Fruit fly (Drosophila melanogaster) whole organism, embryonic: ENCODE results near the gene CG6843.

Source experiments
- Atf-2 ChIP-seq: fragments of 200-800 bp; sonication (Bioruptor generic); optimal IDR thresholded peaks from 2 replicates; lab custom pipeline; 2016; ENCODE audit warnings: missing biosample characterization, missing genetic modification characterization
- B-H2 ChIP-seq: fragments of 200-800 bp; sonication (Bioruptor generic); optimal IDR thresholded peaks from 2 replicates; lab custom pipeline; 2018; ENCODE audit warnings: missing biosample characterization, mild to moderate bottlenecking, missing genetic modification characterization
- Blimp-1 ChIP-seq: fragments of 200-800 bp; sonication (Bioruptor generic); optimal IDR thresholded peaks from 3 replicates; lab custom pipeline; 2018; ENCODE audit warnings: missing biosample characterization, missing genetic modification characterization, mild to moderate bottlenecking, moderate library complexity, missing genetic modification reagents
- Bteb2 ChIP-seq: fragments of 200-800 bp; sonication (Bioruptor generic); optimal IDR thresholded peaks from 2 replicates; lab custom pipeline; 2016; ENCODE audit warnings: missing biosample characterization, missing genetic modification characterization
- CG10209 ChIP-seq: fragments of 200-800 bp; sonication (Bioruptor generic); optimal IDR thresholded peaks from 3 replicates; lab custom pipeline; 2017; ENCODE audit warnings: missing biosample characterization, mild to moderate bottlenecking, missing genetic modification characterization, missing genetic modification reagents
- CG10654 ChIP-seq: fragments of 200-800 bp; sonication (Bioruptor generic); optimal IDR thresholded peaks from 2 replicates; lab custom pipeline; 2016; ENCODE audit warnings: missing biosample characterization, missing genetic modification characterization
- CG11085 ChIP-seq: fragments of 200-800 bp; sonication (Bioruptor generic); IDR thresholded peaks from 2 replicates; pipeline ENCODE4 v1.3.6; 2022; ENCODE audit warnings: missing biosample characterization, missing genetic modification characterization
- CG12659 ChIP-seq: fragments of 200-800 bp; sonication (Bioruptor generic); optimal IDR thresholded peaks from 3 replicates; lab custom pipeline; 2017; ENCODE audit warnings: mild to moderate bottlenecking, missing biosample characterization, missing genetic modification reagents, missing genetic modification characterization
- CG13296 ChIP-seq: fragments of 200-800 bp; sonication (Bioruptor generic); optimal IDR thresholded peaks from 3 replicates; lab custom pipeline; 2018; ENCODE audit warnings: missing biosample characterization, mild to moderate bottlenecking, missing genetic modification characterization
- CG13424 ChIP-seq: fragments of 200-800 bp; sonication (Bioruptor generic); optimal IDR thresholded peaks from 2 replicates; lab custom pipeline; 2019; ENCODE audit warnings: missing biosample characterization, mild to moderate bottlenecking, missing genetic modification characterization, moderate library complexity
- CG13894 ChIP-seq: fragments of 200-800 bp; sonication (Bioruptor generic); optimal IDR thresholded peaks from 3 replicates; lab custom pipeline; 2018; ENCODE audit warnings: missing biosample characterization, mild to moderate bottlenecking, missing genetic modification characterization, moderate library complexity
- CG15269 ChIP-seq: fragments of 200-800 bp; sonication (Bioruptor generic); optimal IDR thresholded peaks from 2 replicates; lab custom pipeline; 2018; ENCODE audit warnings: missing biosample characterization, mild to moderate bottlenecking, missing genetic modification characterization, moderate library complexity
- CG2875 ChIP-seq: fragments of 200-800 bp; sonication (Bioruptor generic); optimal IDR thresholded peaks from 2 replicates; lab custom pipeline; 2017; ENCODE audit warnings: missing biosample characterization, mild to moderate bottlenecking, missing genetic modification characterization, missing genetic modification reagents
- CG6175 ChIP-seq: fragments of 200-800 bp; sonication (Bioruptor generic); IDR thresholded peaks from 3 replicates; pipeline ENCODE4 v1.3.6; 2022; ENCODE audit warnings: missing biosample characterization, missing genetic modification characterization
- CG7556 ChIP-seq: fragments of 200-800 bp; sonication (Bioruptor generic); optimal IDR thresholded peaks from 2 replicates; lab custom pipeline; 2017; ENCODE audit warnings: missing biosample characterization, mild to moderate bottlenecking, missing genetic modification characterization
- CG7839 ChIP-seq: fragments of 200-800 bp; sonication (Bioruptor generic); optimal IDR thresholded peaks from 3 replicates; lab custom pipeline; 2018; ENCODE audit warnings: missing biosample characterization, mild to moderate bottlenecking, missing genetic modification characterization, moderate library complexity
- CG7987 ChIP-seq: fragments of 200-800 bp; sonication (Bioruptor generic); optimal IDR thresholded peaks from 2 replicates; lab custom pipeline; 2018; ENCODE audit warnings: missing biosample characterization, mild to moderate bottlenecking, missing genetic modification characterization, moderate library complexity
- Dll ChIP-seq: fragments of 200-800 bp; sonication (Bioruptor generic); IDR thresholded peaks from 4 replicates; pipeline ENCODE4 v1.3.6; 2022; ENCODE audit warnings: missing biosample characterization, missing genetic modification characterization; ENCODE audit not compliant: partially characterized antibody
- Doc3 ChIP-seq: fragments of 200-800 bp; sonication (Bioruptor generic); IDR thresholded peaks from 3 replicates; pipeline ENCODE4 v1.3.6; 2022; ENCODE audit warnings: missing biosample characterization, missing genetic modification characterization; ENCODE audit not compliant: partially characterized antibody
- Elba2 ChIP-seq: fragments of 200-800 bp; sonication (Bioruptor generic); optimal IDR thresholded peaks from 3 replicates; lab custom pipeline; 2016; ENCODE audit warnings: missing biosample characterization, missing genetic modification characterization
- Fer3 ChIP-seq: fragments of 200-800 bp; sonication (Bioruptor generic); optimal IDR thresholded peaks from 2 replicates; lab custom pipeline; 2018; ENCODE audit warnings: missing biosample characterization, mild to moderate bottlenecking, missing genetic modification characterization, moderate library complexity
- H15 ChIP-seq: fragments of 200-800 bp; sonication (Bioruptor generic); IDR thresholded peaks from 3 replicates; pipeline ENCODE4 v1.3.6; 2022; ENCODE audit warnings: missing biosample characterization, missing genetic modification characterization
- HLH54F ChIP-seq: fragments of 200-800 bp; sonication (Bioruptor generic); optimal IDR thresholded peaks from 3 replicates; lab custom pipeline; 2016; ENCODE audit warnings: missing biosample characterization, missing genetic modification characterization
- Hr78 ChIP-seq, 2 experiments: fragments of 200-800 bp in 1 of 2; fragments of >200 bp in 1 of 2; sonication (Bioruptor generic) in 1 of 2; optimal IDR thresholded peaks; 2 replicates each; lab custom pipeline; 2017 to 2019; ENCODE audit warnings: missing biosample characterization in 2 of 2, missing genetic modification characterization in 2 of 2, mild to moderate bottlenecking in 1 of 2, moderate library complexity in 1 of 2
- Hsf ChIP-seq: fragments of 200-800 bp; sonication (Bioruptor generic); optimal IDR thresholded peaks from 3 replicates; lab custom pipeline; 2016; ENCODE audit warnings: missing biosample characterization, missing genetic modification characterization
- Myb ChIP-seq: fragments of 200-800 bp; sonication (Bioruptor generic); optimal IDR thresholded peaks from 2 replicates; lab custom pipeline; 2016; ENCODE audit warnings: missing biosample characterization, missing genetic modification characterization
- NK7.1 ChIP-seq: fragments of 200-800 bp; sonication (Bioruptor generic); optimal IDR thresholded peaks from 3 replicates; lab custom pipeline; 2016; ENCODE audit warnings: missing biosample characterization, missing genetic modification characterization
- Opbp ChIP-seq: fragments of 200-800 bp; sonication (Bioruptor generic); IDR thresholded peaks from 3 replicates; pipeline ENCODE4 v1.3.6; 2022; ENCODE audit warnings: missing biosample characterization, missing genetic modification characterization; ENCODE audit not compliant: partially characterized antibody
- PHDP ChIP-seq: fragments of 200-800 bp; sonication (Bioruptor generic); optimal IDR thresholded peaks from 3 replicates; lab custom pipeline; 2018; ENCODE audit warnings: missing biosample characterization, mild to moderate bottlenecking, missing genetic modification characterization, moderate library complexity
- Side ChIP-seq: fragments of 200-800 bp; sonication (Bioruptor generic); optimal IDR thresholded peaks from 2 replicates; lab custom pipeline; 2016; ENCODE audit warnings: missing biosample characterization, missing genetic modification characterization
- Six4 ChIP-seq: fragments of 200-800 bp; sonication (Bioruptor generic); optimal IDR thresholded peaks from 2 replicates; lab custom pipeline; 2016; ENCODE audit warnings: missing biosample characterization, missing genetic modification characterization
- Sox100B ChIP-seq: fragments of 200-800 bp; sonication (Bioruptor generic); optimal IDR thresholded peaks from 3 replicates; lab custom pipeline; 2018; ENCODE audit warnings: missing biosample characterization, mild to moderate bottlenecking, missing genetic modification characterization
- Trl ChIP-seq, 3 experiments: fragments of >200 bp in 2 of 3; fragments of 200-800 bp in 1 of 3; sonication (Bioruptor generic) in 1 of 3; optimal IDR thresholded peaks; 2 replicates in 1 of 3; 3 replicates in 2 of 3; lab custom pipeline; 2016 to 2017; ENCODE audit warnings: missing biosample characterization in 1 of 3, missing genetic modification characterization in 1 of 3
- bbx ChIP-seq: fragments of 200-800 bp; sonication (Bioruptor generic); IDR thresholded peaks from 2 replicates; pipeline ENCODE4 v1.3.6; 2022; ENCODE audit warnings: missing biosample characterization, missing genetic modification characterization; ENCODE audit not compliant: partially characterized antibody
- br ChIP-seq: fragments of >200 bp; optimal IDR thresholded peaks from 2 replicates; lab custom pipeline; 2017
- caup ChIP-seq: fragments of 200-800 bp; sonication (Bioruptor generic); optimal IDR thresholded peaks from 3 replicates; lab custom pipeline; 2017; ENCODE audit warnings: missing biosample characterization, mild to moderate bottlenecking, missing genetic modification characterization, moderate library complexity; ENCODE audit not compliant: severe bottlenecking
- cg ChIP-seq: fragments of 200-800 bp; sonication (Bioruptor generic); optimal IDR thresholded peaks from 3 replicates; lab custom pipeline; 2019; ENCODE audit warnings: missing biosample characterization, mild to moderate bottlenecking, missing genetic modification characterization, moderate library complexity
- chinmo ChIP-seq: fragments of 200-800 bp; sonication (Bioruptor generic); IDR thresholded peaks from 4 replicates; pipeline ENCODE4 v1.3.6; 2022; ENCODE audit warnings: missing biosample characterization, missing genetic modification characterization; ENCODE audit not compliant: partially characterized antibody
- chm ChIP-seq: fragments of 200-800 bp; sonication (Bioruptor generic); IDR thresholded peaks from 2 replicates; pipeline ENCODE4 v1.3.6; 2022; ENCODE audit warnings: missing biosample characterization, missing genetic modification characterization
- crc ChIP-seq: fragments of 200-800 bp; sonication (Bioruptor generic); optimal IDR thresholded peaks from 2 replicates; lab custom pipeline; 2016; ENCODE audit warnings: missing biosample characterization, missing genetic modification characterization
- esg ChIP-seq: fragments of 200-800 bp; sonication (Bioruptor generic); conservative IDR thresholded peaks from 2 replicates; pipeline ENCODE4 v1.3.6; 2022; ENCODE audit warnings: missing biosample characterization, missing genetic modification characterization
- luna ChIP-seq: fragments of 200-800 bp; sonication (Bioruptor generic); optimal IDR thresholded peaks from 2 replicates; lab custom pipeline; 2016; ENCODE audit warnings: missing biosample characterization, missing genetic modification characterization
- nerfin-2 ChIP-seq: fragments of 200-800 bp; sonication (Bioruptor generic); IDR thresholded peaks from 2 replicates; pipeline ENCODE4 v1.3.6; 2022; ENCODE audit warnings: missing biosample characterization, missing genetic modification characterization; ENCODE audit not compliant: partially characterized antibody
- pfk ChIP-seq: fragments of 200-800 bp; sonication (Bioruptor generic); optimal IDR thresholded peaks from 2 replicates; lab custom pipeline; 2018; ENCODE audit warnings: missing biosample characterization, mild to moderate bottlenecking, missing genetic modification characterization, moderate library complexity
- pho ChIP-seq: fragments of 200-800 bp; sonication (Bioruptor generic); optimal IDR thresholded peaks from 2 replicates; lab custom pipeline; 2016; ENCODE audit warnings: missing biosample characterization, missing genetic modification characterization
- pzg ChIP-seq: fragments of 200-800 bp; sonication (Bioruptor generic); optimal IDR thresholded peaks from 3 replicates; lab custom pipeline; 2018; ENCODE audit warnings: missing biosample characterization, mild to moderate bottlenecking, missing genetic modification characterization, moderate library complexity
- sens-2 ChIP-seq: fragments of 200-800 bp; sonication (Bioruptor generic); IDR thresholded peaks from 2 replicates; pipeline ENCODE4 v1.3.6; 2022; ENCODE audit warnings: missing biosample characterization, missing genetic modification characterization
- sqz ChIP-seq: fragments of 200-800 bp; sonication (Bioruptor generic); optimal IDR thresholded peaks from 3 replicates; lab custom pipeline; 2018; ENCODE audit warnings: missing biosample characterization, mild to moderate bottlenecking, missing genetic modification characterization
- tup ChIP-seq: fragments of 200-800 bp; sonication (Bioruptor generic); optimal IDR thresholded peaks from 2 replicates; lab custom pipeline; 2016; ENCODE audit warnings: missing biosample characterization, mild to moderate bottlenecking, missing genetic modification characterization, moderate library complexity
- zfh2 ChIP-seq: fragments of 200-800 bp; sonication (Bioruptor generic); optimal IDR thresholded peaks from 2 replicates; lab custom pipeline; 2016; ENCODE audit warnings: missing biosample characterization, missing genetic modification characterization

The CG6843 gene

DNA sequence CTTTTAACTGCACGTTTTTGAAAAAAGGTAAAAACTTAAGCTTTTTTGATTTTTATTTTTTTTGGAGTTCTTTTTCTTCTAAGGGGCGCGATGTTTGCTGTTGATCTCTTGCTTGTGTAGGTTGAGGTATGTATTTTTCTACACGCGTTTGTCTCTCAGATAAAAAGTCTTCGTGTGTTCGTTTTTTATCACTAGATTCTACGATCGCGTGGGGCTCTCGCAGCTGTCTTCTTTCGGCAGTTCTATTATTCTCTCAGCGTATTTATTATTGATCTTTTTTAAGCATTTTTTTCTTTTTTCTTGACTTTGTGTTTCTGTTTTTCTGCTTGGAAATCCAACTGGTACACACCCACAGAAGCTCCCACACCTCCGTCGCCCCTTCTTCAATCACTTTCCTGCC lies 6.3 kb upstream of the CG6843 start (continued):
- TF ChIP-seq esg (GFP tag; lab: Robert Waterston, UW) (no peak), Myb (GFP tag; lab: Kevin White, UChicago) (no peak), Sox100B (GFP tag; lab: Kevin White, UChicago) (no peak), Six4 (GFP tag; lab: Kevin White, UChicago) (no peak), CG13296 (GFP tag; lab: Kevin White, UChicago) (peak; percentile 47), CG7556 (GFP tag; lab: Kevin White, UChicago) (no peak), CG10209 (GFP tag; lab: Kevin White, UChicago) (no peak), Atf-2 (GFP tag; lab: Kevin White, UChicago) (no peak), CG7839 (no peak), pho (GFP tag; lab: Kevin White, UChicago) (no peak), caup (GFP tag; lab: Kevin White, UChicago) (peak; percentile 14), HLH54F (GFP tag; lab: Kevin White, UChicago) (no peak), nerfin-2 (GFP tag; lab: Robert Waterston, UW) (no peak), Doc3 (GFP tag; lab: Robert Waterston, UW) (no peak), Elba2 (GFP tag; lab: Kevin White, UChicago) (no peak), br (lab: Kevin White, UChicago) (no peak), Opbp (GFP tag; lab: Robert Waterston, UW) (no peak), B-H2 (GFP tag; lab: Kevin White, UChicago) (peak; percentile 60), Dll (GFP tag; lab: Robert Waterston, UW) (no peak), CG10654 (no peak), Hsf (GFP tag; lab: Kevin White, UChicago) (no peak), crc (GFP tag; lab: Kevin White, UChicago) (no peak), CG6175 (no peak), Bteb2 (GFP tag; lab: Kevin White, UChicago) (no peak), Side (no peak), CG12659 (GFP tag; lab: Kevin White, UChicago) (no peak), sens-2 (no peak), chm (GFP tag; lab: Robert Waterston, UW) (no peak), Trl (optimal IDR thresholded peaks at IDR 0.05; lab: Kevin White, UChicago) (peak in 1 of 2 experiments; percentile 41), Trl (GFP tag; optimal IDR thresholded peaks at IDR 0.05; lab: Kevin White, UChicago) (no peak), Hr78 (GFP tag; optimal IDR thresholded peaks at IDR 0.05; lab: Kevin White, UChicago) (no peak), CG15269 (tag; lab: Kevin White, UChicago) (peak; percentile 5), bbx (no peak), CG13894 (peak; percentile 84), pzg (GFP tag; lab: Kevin White, UChicago) (no peak), chinmo (GFP tag; lab: Robert Waterston, UW) (peak; percentile 70; the same call in 1 of the 4 replicates), CG7987 (GFP tag; lab: Kevin White, UChicago) (no peak), sqz (peak; percentile 61), Blimp-1 (GFP tag; lab: Kevin White, UChicago) (no peak), zfh2 (GFP tag; lab: Kevin White, UChicago) (no peak), H15 (GFP tag; lab: Robert Waterston, UW) (no peak), CG2875 (GFP tag; lab: Kevin White, UChicago) (no peak), Fer3 (tag; lab: Kevin White, UChicago) (no peak), tup (GFP tag; lab: Kevin White, UChicago) (no peak), PHDP (tag; lab: Kevin White, UChicago) (peak; percentile 1), luna (GFP tag; lab: Kevin White, UChicago) (no peak), CG13424 (no peak), cg (GFP tag; lab: Kevin White, UChicago) (peak; percentile 48), pfk (GFP tag; lab: Kevin White, UChicago) (no peak), CG11085 (no peak), NK7.1 (GFP tag; lab: Kevin White, UChicago) (no peak)
